Fruit fly (Drosophila melanogaster) whole organism, pupa: ENCODE measurements around the gene Trs23.

Source experiments
- CG10348 ChIP-seq: fragments of 200-800 bp; sonication (Bioruptor generic); IDR thresholded peaks from 2 replicates; pipeline ENCODE4 v1.3.6; 2022; ENCODE audit warnings: missing biosample characterization, missing genetic modification characterization
- CG12605 ChIP-seq: fragments of 200-800 bp; sonication (Bioruptor generic); IDR thresholded peaks from 2 replicates; pipeline ENCODE4 v1.3.6; 2022; ENCODE audit warnings: missing biosample characterization, missing genetic modification characterization
- CG13204 ChIP-seq: fragments of 200-800 bp; sonication (Bioruptor generic); optimal IDR thresholded peaks from 2 replicates; lab custom pipeline; 2018; ENCODE audit warnings: missing biosample characterization, mild to moderate bottlenecking, missing genetic modification characterization, moderate library complexity
- CG14655 ChIP-seq: fragments of 200-800 bp; sonication (Bioruptor generic); optimal IDR thresholded peaks from 3 replicates; lab custom pipeline; 2017; ENCODE audit warnings: mild to moderate bottlenecking, missing biosample characterization, missing genetic modification reagents, missing genetic modification characterization
- CG15710 ChIP-seq: fragments of 200-800 bp; sonication (Bioruptor generic); optimal IDR thresholded peaks from 2 replicates; lab custom pipeline; 2018; ENCODE audit warnings: missing biosample characterization, mild to moderate bottlenecking, missing genetic modification characterization, moderate library complexity
- CG17806 ChIP-seq: fragments of 200-800 bp; sonication (Bioruptor generic); optimal IDR thresholded peaks from 2 replicates; lab custom pipeline; 2018; ENCODE audit warnings: missing biosample characterization, mild to moderate bottlenecking, missing genetic modification characterization, moderate library complexity
- CG32121 ChIP-seq: fragments of 200-800 bp; sonication (Bioruptor generic); IDR thresholded peaks from 2 replicates; pipeline ENCODE4 v1.3.6; 2022; ENCODE audit warnings: missing biosample characterization, missing genetic modification characterization
- CG34367 ChIP-seq: fragments of 200-800 bp; sonication (Bioruptor generic); optimal IDR thresholded peaks from 2 replicates; lab custom pipeline; 2018; ENCODE audit warnings: missing biosample characterization, mild to moderate bottlenecking, missing genetic modification characterization
- CG4496 ChIP-seq: fragments of 200-800 bp; sonication (Bioruptor generic); IDR thresholded peaks from 3 replicates; pipeline ENCODE4 v1.3.6; 2022; ENCODE audit warnings: missing biosample characterization, missing genetic modification characterization
- CG8159 ChIP-seq: fragments of 200-800 bp; sonication (Bioruptor generic); optimal IDR thresholded peaks from 3 replicates; lab custom pipeline; 2018; ENCODE audit warnings: missing biosample characterization, mild to moderate bottlenecking, missing genetic modification characterization, moderate library complexity
- CG8301 ChIP-seq: fragments of 200-800 bp; sonication (Bioruptor generic); optimal IDR thresholded peaks from 2 replicates; lab custom pipeline; 2018; ENCODE audit warnings: missing biosample characterization, mild to moderate bottlenecking, missing genetic modification characterization
- CG9948 ChIP-seq: fragments of 200-800 bp; sonication (Bioruptor generic); optimal IDR thresholded peaks from 2 replicates; lab custom pipeline; 2018; ENCODE audit warnings: missing biosample characterization, mild to moderate bottlenecking, missing genetic modification characterization, moderate library complexity
- D1 ChIP-seq: fragments of 200-800 bp; sonication (Bioruptor generic); optimal IDR thresholded peaks from 2 replicates; lab custom pipeline; 2018; ENCODE audit warnings: missing biosample characterization, mild to moderate bottlenecking, missing genetic modification characterization, moderate library complexity
- EcR ChIP-seq: fragments of 200-800 bp; sonication (Bioruptor generic); optimal IDR thresholded peaks from 3 replicates; lab custom pipeline; 2019; ENCODE audit warnings: missing biosample characterization, missing genetic modification characterization, mild to moderate bottlenecking, moderate library complexity, missing genetic modification reagents
- Ets98B ChIP-seq: fragments of 200-800 bp; sonication (Bioruptor generic); IDR thresholded peaks from 2 replicates; pipeline ENCODE4 v1.3.6; 2022; ENCODE audit warnings: missing biosample characterization, missing genetic modification characterization
- Pif1A ChIP-seq: fragments of 200-800 bp; sonication (Bioruptor generic); optimal IDR thresholded peaks from 3 replicates; lab custom pipeline; 2016; ENCODE audit warnings: missing biosample characterization, missing genetic modification characterization
- Pif1B ChIP-seq: fragments of 200-800 bp; sonication (Bioruptor generic); optimal IDR thresholded peaks from 3 replicates; lab custom pipeline; 2016; ENCODE audit warnings: missing biosample characterization, missing genetic modification characterization
- Snoo ChIP-seq: fragments of 200-800 bp; sonication (Bioruptor generic); optimal IDR thresholded peaks from 3 replicates; lab custom pipeline; 2017; ENCODE audit warnings: missing biosample characterization, mild to moderate bottlenecking, missing genetic modification characterization, inconsistent platforms
- fd96Ca ChIP-seq: fragments of 200-800 bp; sonication (Bioruptor generic); IDR thresholded peaks from 3 replicates; pipeline ENCODE4 v1.3.6; 2022; ENCODE audit warnings: missing biosample characterization, missing genetic modification characterization
- gl ChIP-seq: fragments of 200-800 bp; sonication (Bioruptor generic); optimal IDR thresholded peaks from 2 replicates; lab custom pipeline; 2018; ENCODE audit warnings: missing biosample characterization, mild to moderate bottlenecking, missing genetic modification characterization
- rn ChIP-seq: fragments of 200-800 bp; sonication (Bioruptor generic); IDR thresholded peaks from 2 replicates; pipeline ENCODE4 v1.3.6; 2022; ENCODE audit warnings: missing biosample characterization, missing genetic modification characterization

Trs23 gene

DNA sequence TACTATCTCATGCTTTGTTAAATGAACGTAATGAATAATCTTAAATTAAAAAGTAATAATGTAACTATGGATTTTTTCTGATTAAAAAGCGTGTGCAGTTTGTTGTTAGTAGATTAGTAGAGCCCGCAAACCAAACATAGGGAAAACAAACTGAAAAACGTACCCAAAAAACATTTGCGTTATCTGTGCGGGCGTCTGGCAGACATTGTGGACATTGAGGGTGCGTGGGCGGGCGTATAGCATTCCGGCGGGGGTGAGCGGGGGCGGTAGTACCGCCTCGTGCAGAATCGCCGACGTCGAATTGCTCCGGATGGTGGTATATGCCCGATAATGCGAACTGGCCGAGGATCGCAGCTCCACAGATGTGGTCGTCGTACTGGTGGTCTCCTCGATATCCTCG is 48.3 kb downstream of the Trs23 start:
- TF ChIP-seq CG17806 (tag; lab: Kevin White, UChicago) (no peak), gl (tag; lab: Kevin White, UChicago) (no peak), EcR (GFP tag; lab: Kevin White, UChicago) (no peak), Ets98B (GFP tag; lab: Robert Waterston, UW) (no peak), CG4496 (GFP tag; lab: Robert Waterston, UW) (no peak), CG14655 (GFP tag; lab: Kevin White, UChicago) (no peak), CG9948 (tag; lab: Kevin White, UChicago) (no peak), CG32121 (no peak), CG12605 (no peak), D1 (no peak), CG10348 (no peak), Snoo (tag; lab: Kevin White, UChicago) (no peak), CG15710 (tag; lab: Kevin White, UChicago) (no peak), rn (GFP tag; lab: Robert Waterston, UW) (no peak), fd96Ca (GFP tag; lab: Robert Waterston, UW) (no peak), Pif1A (GFP tag; lab: Kevin White, UChicago) (no peak), CG13204 (GFP tag; lab: Kevin White, UChicago) (no peak), CG8159 (tag; lab: Kevin White, UChicago) (no peak), CG34367 (tag; lab: Kevin White, UChicago) (no peak), CG8301 (tag; lab: Kevin White, UChicago) (no peak)

DNA sequence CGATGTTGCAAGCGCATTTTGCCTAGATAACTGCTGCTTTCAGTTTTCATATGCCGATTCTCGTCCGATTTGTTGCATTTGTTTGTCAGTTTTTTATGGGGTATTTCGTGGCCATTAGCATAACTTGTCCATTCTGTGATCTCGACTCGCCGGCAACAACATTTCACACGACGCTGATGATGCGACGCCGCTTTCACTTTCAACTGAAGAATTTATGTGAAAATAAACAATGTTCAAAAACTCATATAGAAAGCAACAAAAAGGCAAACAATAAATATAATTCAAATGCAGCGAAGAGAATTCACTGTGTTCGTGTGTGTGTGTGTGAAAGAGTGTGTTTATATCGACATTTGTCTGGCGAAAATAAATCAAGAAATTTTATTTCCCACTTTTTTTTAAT is 49.0 kb downstream of the Trs23 start:
- TF ChIP-seq CG34367 (tag; lab: Kevin White, UChicago): no peak
- TF ChIP-seq Ets98B (GFP tag; lab: Robert Waterston, UW): no peak
- no peak for TF ChIP-seq Snoo (tag; lab: Kevin White, UChicago)
- no peak for TF ChIP-seq CG8301 (tag; lab: Kevin White, UChicago)
- no peak for TF ChIP-seq CG8159 (tag; lab: Kevin White, UChicago)
- no peak for TF ChIP-seq fd96Ca (GFP tag; lab: Robert Waterston, UW)
- TF ChIP-seq CG15710 (tag; lab: Kevin White, UChicago): no peak
- no peak for TF ChIP-seq CG32121
- TF ChIP-seq EcR (GFP tag; lab: Kevin White, UChicago): no peak
- TF ChIP-seq CG4496 (GFP tag; lab: Robert Waterston, UW): no peak
- no peak for TF ChIP-seq CG13204 (GFP tag; lab: Kevin White, UChicago)
- no peak for TF ChIP-seq CG10348
- TF ChIP-seq Pif1B (GFP tag; lab: Kevin White, UChicago): no peak
- TF ChIP-seq D1: no peak
- TF ChIP-seq CG12605: no peak
- no peak for TF ChIP-seq rn (GFP tag; lab: Robert Waterston, UW)
- TF ChIP-seq gl (tag; lab: Kevin White, UChicago): no peak
- no peak for TF ChIP-seq CG9948 (tag; lab: Kevin White, UChicago)

DNA sequence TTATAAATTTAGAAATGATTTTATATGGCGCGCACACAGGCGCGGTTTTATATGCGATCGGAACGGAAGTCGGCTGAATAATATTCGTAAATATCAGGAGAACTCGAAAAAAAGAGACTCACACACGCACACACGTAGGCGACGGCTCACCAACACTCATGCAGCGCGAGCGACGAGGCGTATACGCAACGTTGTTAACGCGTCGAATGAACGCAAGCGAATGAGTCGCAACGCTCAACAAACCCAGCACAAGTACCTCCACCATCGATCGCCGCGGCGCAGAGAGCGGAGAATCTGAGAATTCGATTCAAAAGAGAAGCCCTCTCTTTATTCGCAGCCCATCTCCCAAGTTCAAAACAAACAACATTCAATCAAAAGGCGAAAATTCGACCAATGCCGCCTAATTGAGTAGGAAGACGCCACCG is 49.6 kb downstream of the Trs23 start:
- TF ChIP-seq fd96Ca (GFP tag; lab: Robert Waterston, UW): no peak; the same call in 2 of the 3 replicates
- TF ChIP-seq CG4496 (GFP tag; lab: Robert Waterston, UW): peak; percentile 64; the same call in 1 of the 3 replicates
- peak; percentile 79 for TF ChIP-seq CG12605
- no peak for TF ChIP-seq CG8301 (tag; lab: Kevin White, UChicago)
- TF ChIP-seq CG15710 (tag; lab: Kevin White, UChicago): no peak
- no peak for TF ChIP-seq CG9948 (tag; lab: Kevin White, UChicago)
- TF ChIP-seq Pif1A (GFP tag; lab: Kevin White, UChicago): peak; percentile 34
- peak; percentile 14 for TF ChIP-seq CG13204 (GFP tag; lab: Kevin White, UChicago)
- no peak for TF ChIP-seq CG34367 (tag; lab: Kevin White, UChicago)
- TF ChIP-seq CG32121: peak; percentile 61; the same call in 1 of the 2 replicates
- peak; percentile 45 for TF ChIP-seq Snoo (tag; lab: Kevin White, UChicago)
- TF ChIP-seq CG17806 (tag; lab: Kevin White, UChicago): no peak
- peak; percentile 4 for TF ChIP-seq CG8159 (tag; lab: Kevin White, UChicago)
- TF ChIP-seq gl (tag; lab: Kevin White, UChicago): peak; percentile 9
- no peak for TF ChIP-seq rn (GFP tag; lab: Robert Waterston, UW)
- peak; percentile 70; the same call in 1 of the 2 replicates for TF ChIP-seq Ets98B (GFP tag; lab: Robert Waterston, UW)
- TF ChIP-seq EcR (GFP tag; lab: Kevin White, UChicago): peak; percentile 84
- TF ChIP-seq Pif1B (GFP tag; lab: Kevin White, UChicago): no peak
- no peak for TF ChIP-seq CG14655 (GFP tag; lab: Kevin White, UChicago)
- TF ChIP-seq D1: no peak
- TF ChIP-seq CG10348: no peak

DNA sequence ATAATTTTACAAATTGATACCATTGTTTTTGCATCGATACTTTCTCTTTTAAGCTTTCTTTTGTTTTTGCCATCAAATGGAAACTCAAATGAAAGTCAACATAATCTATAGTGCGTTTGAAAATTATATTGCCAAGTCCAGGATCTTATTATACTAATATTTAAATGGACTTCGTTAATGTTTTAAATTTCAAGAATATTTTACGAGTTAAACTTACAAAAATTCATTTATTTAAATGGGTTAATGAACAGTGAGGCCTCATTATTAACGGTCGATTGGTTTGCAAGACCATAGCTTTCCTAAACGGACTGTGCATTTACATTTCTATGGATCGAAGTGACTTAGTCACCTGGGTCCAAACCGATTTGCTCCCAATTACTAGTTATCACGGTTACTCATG is 50.4 kb downstream of the Trs23 start:
- no peak for TF ChIP-seq CG14655 (GFP tag; lab: Kevin White, UChicago)
- TF ChIP-seq, all 21 proteins: peak for 0
